Worm (Caenorhabditis elegans): Measurements from ENCODE around the gene T24F1.4.

Gene T24F1.4

DNA sequence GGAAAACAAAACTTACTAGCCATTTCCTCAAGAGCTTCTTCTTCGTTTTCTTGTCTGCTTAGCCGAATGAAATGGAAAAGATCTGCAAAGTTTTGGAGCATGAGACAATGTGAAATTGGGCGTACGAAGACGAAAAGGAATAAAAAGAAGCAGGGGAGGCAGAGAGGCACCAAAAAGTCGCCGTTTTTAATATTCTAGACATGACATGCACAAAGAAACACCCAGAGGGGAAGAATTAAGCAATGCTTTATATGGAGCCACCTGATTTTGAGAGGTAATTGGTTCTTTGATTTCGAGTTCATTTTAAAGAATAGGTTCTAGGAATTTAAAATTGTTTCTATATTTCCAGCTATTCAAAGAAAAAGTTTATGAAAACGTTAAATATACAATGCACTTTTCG is at the start of gene T24F1.4:
TSS of gene T24F1.4 (minus strand) at position 101 of the 400 bp plus-strand sequence.
- TF ChIP-seq cnd-1 (tag; optimal IDR thresholded peaks at IDR 0.05), result no peak
- no peak for TF ChIP-seq drap-1 (GFP tag; optimal IDR thresholded peaks at IDR 0.05)
- TF ChIP-seq pha-4 (tag; optimal IDR thresholded peaks at IDR 0.05), result no peak
- TF ChIP-seq unc-62 (GFP tag; optimal IDR thresholded peaks at IDR 0.05), result no peak

DNA sequence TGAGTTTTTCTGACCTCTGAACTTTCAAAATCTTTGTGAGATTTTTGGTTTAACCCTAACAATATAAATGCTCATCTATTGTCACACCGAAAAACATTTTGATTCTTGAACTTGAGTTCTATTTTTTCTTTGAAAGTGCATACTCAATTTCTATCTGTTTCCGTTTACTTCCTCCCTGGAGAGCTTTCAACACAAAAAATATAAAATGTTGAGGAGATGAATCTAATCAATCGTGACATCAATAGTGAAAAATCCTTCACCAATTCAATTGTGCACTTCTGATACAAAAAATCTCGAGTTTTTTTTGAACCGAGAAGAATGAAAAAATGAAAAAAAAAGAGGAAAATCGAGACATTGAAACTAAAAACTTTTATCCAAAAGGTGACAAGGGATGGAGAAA is 47.7 kb upstream of the T24F1.4 start:
- TF ChIP-seq mep-1 (tag; optimal IDR thresholded peaks at IDR 0.05) (no peak), cnd-1 (tag; optimal IDR thresholded peaks at IDR 0.05) (no peak), ces-1 (GFP tag; optimal IDR thresholded peaks at IDR 0.05) (peak; percentile 5), nhr-237 (tag; optimal IDR thresholded peaks at IDR 0.05) (no peak)

DNA sequence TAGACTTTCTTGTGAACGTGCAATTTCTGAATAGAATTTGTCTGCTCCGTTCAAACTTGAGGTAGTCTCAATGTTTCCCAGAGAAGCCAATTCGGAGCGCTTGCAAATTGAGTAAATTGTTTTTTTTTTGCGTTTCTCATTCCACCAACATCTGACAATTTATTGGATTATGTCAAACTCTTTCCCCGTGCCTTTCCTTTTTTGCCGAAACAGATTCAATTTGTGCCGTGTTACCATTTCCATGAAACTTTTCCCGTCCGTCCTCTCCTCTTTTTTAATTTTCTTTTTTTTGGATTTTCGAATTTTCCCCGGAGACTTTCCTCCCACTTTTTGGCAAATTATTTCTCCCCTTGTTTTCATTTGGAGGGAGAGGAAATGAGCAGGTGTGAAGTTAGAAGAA is 39.4 kb upstream of the T24F1.4 start:
- TF ChIP-seq flh-1 (GFP tag; optimal IDR thresholded peaks at IDR 0.05), result no peak
- TF ChIP-seq nhr-12 (tag; optimal IDR thresholded peaks at IDR 0.05), result no peak
- no peak for TF ChIP-seq pha-4 (tag; optimal IDR thresholded peaks at IDR 0.05)
- no peak for TF ChIP-seq ces-1 (GFP tag; optimal IDR thresholded peaks at IDR 0.05)
- TF ChIP-seq blmp-1 (tag; optimal IDR thresholded peaks at IDR 0.05), result no peak
- TF ChIP-seq unc-120 (tag; optimal IDR thresholded peaks at IDR 0.05; ENCODE audit: poor library complexity, severe bottlenecking), result no peak
- no peak for TF ChIP-seq lsy-2 (tag; optimal IDR thresholded peaks at IDR 0.05)
- TF ChIP-seq nhr-2 (tag; optimal IDR thresholded peaks at IDR 0.05), result no peak
- no peak for TF ChIP-seq ztf-11 (tag; optimal IDR thresholded peaks at IDR 0.05)

DNA sequence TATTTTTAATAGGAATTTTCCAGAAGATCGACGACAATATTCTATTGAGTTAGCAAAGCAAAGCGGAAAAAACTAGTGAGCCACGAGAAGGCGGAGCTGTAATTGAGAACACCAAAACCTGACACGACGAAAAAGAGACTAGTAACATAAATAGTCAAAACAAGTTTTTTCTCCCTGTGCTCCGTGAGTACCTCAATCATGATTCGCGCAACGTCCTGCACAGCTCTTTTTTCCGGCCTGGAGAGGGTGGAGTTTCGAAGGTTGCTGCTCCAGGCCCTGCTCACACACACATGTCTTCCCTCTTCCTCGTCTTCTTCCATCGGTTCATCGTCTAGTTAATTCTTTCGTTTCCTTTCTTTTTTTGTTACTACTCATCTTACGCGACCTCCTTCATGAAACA is 37.5 kb upstream of the T24F1.4 start, which contains the start of gene clh-2:
TSS of gene clh-2 (plus strand) at position 301 of the 400 bp plus-strand sequence.
- no peak for TF ChIP-seq ceh-83 (GFP tag; optimal IDR thresholded peaks at IDR 0.05)
- TF ChIP-seq unc-120 (tag; optimal IDR thresholded peaks at IDR 0.05; ENCODE audit: poor library complexity, severe bottlenecking), result no peak
- TF ChIP-seq flh-1 (GFP tag; optimal IDR thresholded peaks at IDR 0.05), result no peak
- TF ChIP-seq ces-1 (GFP tag; optimal IDR thresholded peaks at IDR 0.05), result no peak
- TF ChIP-seq hlh-1 (tag; optimal IDR thresholded peaks at IDR 0.05), result no peak
- no peak for TF ChIP-seq unc-39 (tag; optimal IDR thresholded peaks at IDR 0.05)
- TF ChIP-seq lin-32 (GFP tag; optimal IDR thresholded peaks at IDR 0.05), result no peak
- TF ChIP-seq cnd-1 (tag; optimal IDR thresholded peaks at IDR 0.05), result no peak
- TF ChIP-seq drap-1 (GFP tag; optimal IDR thresholded peaks at IDR 0.05), result no peak
- no peak for TF ChIP-seq lsy-2 (tag; optimal IDR thresholded peaks at IDR 0.05)
- no peak for TF ChIP-seq unc-62 (GFP tag; optimal IDR thresholded peaks at IDR 0.05)
- no peak for TF ChIP-seq pha-4 (tag; optimal IDR thresholded peaks at IDR 0.05)
- TF ChIP-seq nhr-2 (tag; optimal IDR thresholded peaks at IDR 0.05), result no peak

DNA sequence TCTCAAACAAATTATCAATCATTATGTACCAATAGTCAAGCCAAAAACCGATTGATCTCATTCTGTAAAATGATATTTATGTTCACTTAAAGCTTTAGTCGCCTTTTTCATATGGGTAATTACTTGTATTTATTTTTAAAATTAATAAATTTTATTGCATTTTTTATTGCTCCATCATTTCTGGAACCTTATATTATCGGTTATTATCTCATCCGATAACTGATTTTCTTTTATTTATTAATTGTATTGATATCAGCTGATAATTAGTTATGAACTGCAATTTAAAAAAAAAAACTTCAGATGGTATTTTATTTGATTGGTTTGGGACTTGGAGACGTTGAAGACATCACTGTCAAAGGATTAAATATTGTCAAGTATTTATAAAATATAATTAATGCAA is 35.8 kb upstream of the T24F1.4 start, which contains the start of gene dph-5:
TSS of gene dph-5 (plus strand) at position 301 of the 400 bp plus-strand sequence.
- TF ChIP-seq zip-8 (tag; optimal IDR thresholded peaks at IDR 0.05) (no peak), elt-1 (tag; optimal IDR thresholded peaks at IDR 0.05; ENCODE audit: borderline replicate concordance, insufficient read depth) (no peak), nhr-12 (tag; optimal IDR thresholded peaks at IDR 0.05) (no peak), mab-5 (tag; optimal IDR thresholded peaks at IDR 0.05) (no peak), ces-1 (GFP tag; optimal IDR thresholded peaks at IDR 0.05) (no peak), unc-39 (tag; optimal IDR thresholded peaks at IDR 0.05) (no peak), ham-2 (GFP tag; optimal IDR thresholded peaks at IDR 0.05) (no peak), snpc-4 (tag; optimal IDR thresholded peaks at IDR 0.05) (no peak), nhr-28 (tag; optimal IDR thresholded peaks at IDR 0.05) (no peak), cnd-1 (tag; optimal IDR thresholded peaks at IDR 0.05) (no peak)

DNA sequence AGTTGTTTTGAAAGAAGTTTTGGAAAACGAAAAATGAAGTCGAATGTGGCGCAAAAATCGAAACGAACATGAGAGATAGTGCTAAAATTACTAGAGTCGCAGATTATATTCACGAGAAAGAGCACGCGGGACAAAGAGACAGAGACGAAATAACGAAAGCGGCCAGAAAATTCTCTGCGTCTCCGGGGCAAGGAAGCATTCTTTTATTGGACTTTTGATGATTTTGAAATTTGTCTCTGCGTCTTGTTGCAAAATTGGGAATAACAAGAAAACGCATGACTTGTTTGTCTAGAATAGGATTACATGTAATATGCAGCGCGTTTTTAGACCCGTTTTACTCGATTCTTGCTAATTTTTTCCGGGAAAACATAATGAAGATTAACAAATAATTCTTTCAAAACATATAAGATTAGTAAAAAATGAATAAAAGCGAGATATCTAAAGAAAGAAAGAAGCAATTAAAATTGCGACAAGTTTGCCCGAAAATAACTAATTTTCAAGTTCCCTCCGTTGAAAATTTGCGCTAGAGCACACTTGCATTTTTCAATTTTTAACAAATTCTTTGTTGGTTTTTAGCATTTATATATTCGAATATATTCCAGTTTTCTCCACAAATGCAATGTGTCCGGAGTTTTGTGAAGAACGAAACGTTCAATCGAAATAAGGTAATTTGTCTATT is 34.0 kb upstream of the T24F1.4 start, which contains the start of the genes B0491.6 and pigm-1:
TSS of gene B0491.6 (minus strand) at position 466 of the 679 bp plus-strand sequence.
TSS of gene pigm-1 (plus strand) at position 568 of the 679 bp plus-strand sequence.
- TF ChIP-seq nhr-28 (tag; optimal IDR thresholded peaks at IDR 0.05), result no peak
- peak; percentile 44 for TF ChIP-seq pha-4 (tag; optimal IDR thresholded peaks at IDR 0.05)
- no peak for TF ChIP-seq lin-32 (GFP tag; optimal IDR thresholded peaks at IDR 0.05)
- no peak for TF ChIP-seq unc-62 (GFP tag; optimal IDR thresholded peaks at IDR 0.05)
- TF ChIP-seq nhr-237 (tag; optimal IDR thresholded peaks at IDR 0.05), result peak; percentile 77
- TF ChIP-seq lin-13 (tag; optimal IDR thresholded peaks at IDR 0.05), result no peak
- TF ChIP-seq ham-2 (GFP tag; optimal IDR thresholded peaks at IDR 0.05), result peak; percentile 62
- no peak for TF ChIP-seq zip-8 (tag; optimal IDR thresholded peaks at IDR 0.05)
- no peak for TF ChIP-seq mab-5 (tag; optimal IDR thresholded peaks at IDR 0.05)
- peak; percentile 1 for TF ChIP-seq mep-1 (tag; optimal IDR thresholded peaks at IDR 0.05)
- TF ChIP-seq cnd-1 (tag; optimal IDR thresholded peaks at IDR 0.05), result no peak
- no peak for TF ChIP-seq elt-1 (tag; optimal IDR thresholded peaks at IDR 0.05; ENCODE audit: borderline replicate concordance, insufficient read depth)
- TF ChIP-seq flh-1 (GFP tag; optimal IDR thresholded peaks at IDR 0.05), result no peak
- peak; percentile 91 for TF ChIP-seq ces-1 (GFP tag; optimal IDR thresholded peaks at IDR 0.05)
- TF ChIP-seq tbx-8 (GFP tag; optimal IDR thresholded peaks at IDR 0.05), result no peak
- no peak for TF ChIP-seq nhr-2 (tag; optimal IDR thresholded peaks at IDR 0.05)
- TF ChIP-seq lsy-2 (tag; optimal IDR thresholded peaks at IDR 0.05), result no peak
- TF ChIP-seq elt-3 (tag; optimal IDR thresholded peaks at IDR 0.05), result no peak
- peak; percentile 17 for TF ChIP-seq mls-2 (tag; optimal IDR thresholded peaks at IDR 0.05)
- no peak for TF ChIP-seq hlh-1 (tag; optimal IDR thresholded peaks at IDR 0.05)
- no peak for TF ChIP-seq nhr-76 (tag; optimal IDR thresholded peaks at IDR 0.05)
- TF ChIP-seq unc-120 (tag; optimal IDR thresholded peaks at IDR 0.05; ENCODE audit: poor library complexity, severe bottlenecking), result peak; percentile 68
- TF ChIP-seq sptf-1 (tag; optimal IDR thresholded peaks at IDR 0.05), result no peak
- TF ChIP-seq ceh-39 (tag; optimal IDR thresholded peaks at IDR 0.05), result no peak
- no peak for TF ChIP-seq M03D4.4 (tag; optimal IDR thresholded peaks at IDR 0.05)
- no peak for TF ChIP-seq ztf-11 (tag; optimal IDR thresholded peaks at IDR 0.05)

Data from whole organism, mixed stage, embryonic.